Fruit fly (Drosophila melanogaster) whole organism, embryonic: ENCODE data around the gene ppk17.

Experiments
- Ada2b ChIP-seq: fragments of 200-800 bp; sonication (Bioruptor generic); IDR thresholded peaks from 2 replicates; pipeline ENCODE4 v1.3.6; 2022; ENCODE audit warnings: missing biosample characterization, missing genetic modification characterization
- Asciz ChIP-seq: fragments of 200-800 bp; sonication (Bioruptor generic); optimal IDR thresholded peaks from 2 replicates; lab custom pipeline; 2017; ENCODE audit warnings: missing biosample characterization, mild to moderate bottlenecking, missing genetic modification characterization, missing genetic modification reagents
- Atf-2 ChIP-seq: fragments of 200-800 bp; sonication (Bioruptor generic); optimal IDR thresholded peaks from 2 replicates; lab custom pipeline; 2016; ENCODE audit warnings: missing biosample characterization, missing genetic modification characterization
- Atf6 ChIP-seq: fragments of 200-800 bp; sonication (Bioruptor generic); IDR thresholded peaks from 2 replicates; pipeline ENCODE4 v1.3.6; 2022; ENCODE audit warnings: missing biosample characterization, missing genetic modification characterization
- CG10209 ChIP-seq: fragments of 200-800 bp; sonication (Bioruptor generic); optimal IDR thresholded peaks from 3 replicates; lab custom pipeline; 2017; ENCODE audit warnings: missing biosample characterization, mild to moderate bottlenecking, missing genetic modification characterization, missing genetic modification reagents
- CG10565 ChIP-seq: fragments of 200-800 bp; sonication (Bioruptor generic); optimal IDR thresholded peaks from 3 replicates; lab custom pipeline; 2016; ENCODE audit warnings: missing biosample characterization, mild to moderate bottlenecking, missing genetic modification characterization
- CG12155 ChIP-seq: fragments of 200-800 bp; sonication (Bioruptor generic); optimal IDR thresholded peaks from 3 replicates; lab custom pipeline; 2016; ENCODE audit warnings: missing biosample characterization, missing genetic modification characterization
- CG12219 ChIP-seq: fragments of 200-800 bp; sonication (Bioruptor generic); optimal IDR thresholded peaks from 3 replicates; lab custom pipeline; 2018; ENCODE audit warnings: missing biosample characterization, mild to moderate bottlenecking, missing genetic modification characterization
- CG12659 ChIP-seq: fragments of 200-800 bp; sonication (Bioruptor generic); optimal IDR thresholded peaks from 3 replicates; lab custom pipeline; 2017; ENCODE audit warnings: mild to moderate bottlenecking, missing biosample characterization, missing genetic modification reagents, missing genetic modification characterization
- CG13123 ChIP-seq: fragments of 200-800 bp; sonication (Bioruptor generic); optimal IDR thresholded peaks from 2 replicates; lab custom pipeline; 2016; ENCODE audit warnings: missing biosample characterization, missing genetic modification characterization
- CG13287 ChIP-seq: fragments of 200-800 bp; sonication (Bioruptor generic); IDR thresholded peaks from 2 replicates; pipeline ENCODE4 v1.3.6; 2022; ENCODE audit warnings: missing biosample characterization, missing genetic modification characterization; ENCODE audit not compliant: partially characterized antibody
- CG1647 ChIP-seq: fragments of 200-800 bp; sonication (Bioruptor generic); optimal IDR thresholded peaks from 3 replicates; lab custom pipeline; 2016; ENCODE audit warnings: missing biosample characterization, missing genetic modification characterization
- CG17361 ChIP-seq: fragments of 200-800 bp; sonication (Bioruptor generic); IDR thresholded peaks from 3 replicates; pipeline ENCODE4 v1.3.6; 2022; ENCODE audit warnings: missing biosample characterization, missing genetic modification characterization
- CG17385 ChIP-seq: fragments of 200-800 bp; sonication (Bioruptor generic); optimal IDR thresholded peaks from 3 replicates; lab custom pipeline; 2018; ENCODE audit warnings: missing biosample characterization, mild to moderate bottlenecking, missing genetic modification characterization
- CG17802 ChIP-seq: fragments of 200-800 bp; sonication (Bioruptor generic); optimal IDR thresholded peaks from 2 replicates; lab custom pipeline; 2018; ENCODE audit warnings: missing biosample characterization, mild to moderate bottlenecking, missing genetic modification characterization, moderate library complexity
- CG18599 ChIP-seq: fragments of 200-800 bp; sonication (Bioruptor generic); optimal IDR thresholded peaks from 3 replicates; lab custom pipeline; 2017; ENCODE audit warnings: missing biosample characterization, missing genetic modification characterization, mild to moderate bottlenecking, moderate library complexity, missing genetic modification reagents
- CG3847 ChIP-seq: fragments of 200-800 bp; sonication (Bioruptor generic); IDR thresholded peaks from 2 replicates; pipeline ENCODE4 v1.3.6; 2022; ENCODE audit warnings: missing biosample characterization, missing genetic modification characterization
- CG4282 ChIP-seq: fragments of 200-800 bp; sonication (Bioruptor generic); optimal IDR thresholded peaks from 2 replicates; lab custom pipeline; 2016; ENCODE audit warnings: missing biosample characterization, missing genetic modification characterization
- CG4360 ChIP-seq: fragments of 200-800 bp; sonication (Bioruptor generic); IDR thresholded peaks from 2 replicates; pipeline ENCODE4 v1.3.6; 2022; ENCODE audit warnings: missing biosample characterization, missing genetic modification characterization
- CG8281 ChIP-seq: fragments of 200-800 bp; sonication (Bioruptor generic); optimal IDR thresholded peaks from 2 replicates; lab custom pipeline; 2018; ENCODE audit warnings: missing biosample characterization, mild to moderate bottlenecking, missing genetic modification characterization, moderate library complexity
- CG9727 ChIP-seq: fragments of 200-800 bp; sonication (Bioruptor generic); optimal IDR thresholded peaks from 3 replicates; lab custom pipeline; 2017; ENCODE audit warnings: missing biosample characterization, mild to moderate bottlenecking, missing genetic modification characterization
- CTCF ChIP-seq: fragments of 200-800 bp; sonication (Bioruptor generic); optimal IDR thresholded peaks from 2 replicates; lab custom pipeline; 2017; ENCODE audit warnings: missing biosample characterization, mild to moderate bottlenecking, missing genetic modification characterization, moderate library complexity
- Dfd ChIP-seq, 2 experiments: fragments of >200 bp; optimal IDR thresholded peaks; 2 replicates each; lab custom pipeline; 2017; ENCODE audit warnings: missing biosample characterization in 2 of 2, missing genetic modification characterization in 2 of 2
- E2f2 ChIP-seq: fragments of 200-800 bp; sonication (Bioruptor generic); IDR thresholded peaks from 2 replicates; pipeline ENCODE4 v1.3.6; 2022; ENCODE audit warnings: missing biosample characterization, missing genetic modification characterization
- Hand ChIP-seq: fragments of 200-800 bp; sonication (Bioruptor generic); optimal IDR thresholded peaks from 2 replicates; lab custom pipeline; 2017; ENCODE audit warnings: mild to moderate bottlenecking, missing biosample characterization, missing genetic modification reagents, missing genetic modification characterization
- Neu2 ChIP-seq: fragments of 200-800 bp; sonication (Bioruptor generic); optimal IDR thresholded peaks from 3 replicates; lab custom pipeline; 2016; ENCODE audit warnings: missing biosample characterization, missing genetic modification characterization, borderline replicate concordance
- Ravus ChIP-seq: fragments of 200-800 bp; sonication (Bioruptor generic); IDR thresholded peaks from 2 replicates; pipeline ENCODE4 v1.3.6; 2022; ENCODE audit warnings: missing biosample characterization, missing genetic modification characterization
- Trl ChIP-seq, 3 experiments: fragments of >200 bp in 2 of 3; fragments of 200-800 bp in 1 of 3; sonication (Bioruptor generic) in 1 of 3; optimal IDR thresholded peaks; 2 replicates in 1 of 3; 3 replicates in 2 of 3; lab custom pipeline; 2016 to 2017; ENCODE audit warnings: missing biosample characterization in 1 of 3, missing genetic modification characterization in 1 of 3
- Xrp1 ChIP-seq: fragments of 200-800 bp; sonication (Bioruptor generic); IDR thresholded peaks from 2 replicates; pipeline ENCODE4 v1.3.6; 2022; ENCODE audit warnings: missing biosample characterization, missing genetic modification characterization
- bcd ChIP-seq: fragments of 200-800 bp; sonication (Bioruptor generic); optimal IDR thresholded peaks from 2 replicates; lab custom pipeline; 2017; ENCODE audit warnings: missing biosample characterization, mild to moderate bottlenecking, missing genetic modification characterization
- bsh ChIP-seq, 2 experiments: fragments of 200-800 bp; sonication (Bioruptor generic); optimal IDR thresholded peaks; 2 replicates each; lab custom pipeline; 2017 to 2018; ENCODE audit warnings: mild to moderate bottlenecking in 2 of 2, missing biosample characterization in 2 of 2, missing genetic modification characterization in 2 of 2, moderate library complexity in 1 of 2
- chinmo ChIP-seq: fragments of 200-800 bp; sonication (Bioruptor generic); IDR thresholded peaks from 4 replicates; pipeline ENCODE4 v1.3.6; 2022; ENCODE audit warnings: missing biosample characterization, missing genetic modification characterization; ENCODE audit not compliant: partially characterized antibody
- cwo ChIP-seq: fragments of 200-800 bp; sonication (Bioruptor generic); optimal IDR thresholded peaks from 3 replicates; lab custom pipeline; 2017; ENCODE audit warnings: missing biosample characterization, missing genetic modification characterization, mild to moderate bottlenecking, moderate library complexity, missing genetic modification reagents
- dan ChIP-seq: fragments of 200-800 bp; sonication (Bioruptor generic); IDR thresholded peaks from 2 replicates; pipeline ENCODE4 v1.3.6; 2022; ENCODE audit warnings: missing biosample characterization, missing genetic modification characterization
- dimm ChIP-seq: fragments of 200-800 bp; sonication (Bioruptor generic); IDR thresholded peaks from 2 replicates; pipeline ENCODE4 v1.3.6; 2022; ENCODE audit warnings: missing biosample characterization, missing genetic modification characterization
- dysf ChIP-seq: fragments of 200-800 bp; sonication (Bioruptor generic); IDR thresholded peaks from 3 replicates; pipeline ENCODE4 v1.3.6; 2022; ENCODE audit warnings: missing biosample characterization, missing genetic modification characterization
- fd102C ChIP-seq: fragments of 200-800 bp; sonication (Bioruptor generic); optimal IDR thresholded peaks from 2 replicates; lab custom pipeline; 2018; ENCODE audit warnings: missing biosample characterization, mild to moderate bottlenecking, missing genetic modification characterization, moderate library complexity
- fd64A ChIP-seq: fragments of 200-800 bp; sonication (Bioruptor generic); optimal IDR thresholded peaks from 3 replicates; lab custom pipeline; 2018; ENCODE audit warnings: missing biosample characterization, mild to moderate bottlenecking, missing genetic modification characterization
- ftz-f1 ChIP-seq: fragments of 200-800 bp; sonication (Bioruptor generic); optimal IDR thresholded peaks from 2 replicates; lab custom pipeline; 2016; ENCODE audit warnings: missing biosample characterization, missing genetic modification characterization
- grn ChIP-seq: fragments of 200-800 bp; sonication (Bioruptor generic); optimal IDR thresholded peaks from 3 replicates; lab custom pipeline; 2017; ENCODE audit warnings: missing biosample characterization, missing genetic modification characterization
- hb ChIP-seq: fragments of 200-800 bp; sonication (Bioruptor generic); IDR thresholded peaks from 3 replicates; pipeline ENCODE4 v1.3.6; 2022; ENCODE audit warnings: missing biosample characterization, missing genetic modification characterization; ENCODE audit not compliant: partially characterized antibody
- hkb ChIP-seq, 2 experiments: fragments of 200-800 bp in 1 of 2; fragments of >200 bp in 1 of 2; sonication (Bioruptor generic) in 1 of 2; IDR thresholded peaks in 1 of 2; optimal IDR thresholded peaks in 1 of 2; 2 replicates each; pipeline versions ENCODE4 v1.3.6 to Lab custom; 2017 to 2022; ENCODE audit warnings: missing biosample characterization in 1 of 2, missing genetic modification characterization in 1 of 2
- lab ChIP-seq: fragments of 200-800 bp; sonication (Bioruptor generic); optimal IDR thresholded peaks from 3 replicates; lab custom pipeline; 2017; ENCODE audit warnings: missing biosample characterization, missing genetic modification characterization, mild to moderate bottlenecking, moderate library complexity, missing genetic modification reagents
- onecut ChIP-seq: fragments of 200-800 bp; sonication (Bioruptor generic); IDR thresholded peaks from 2 replicates; pipeline ENCODE4 v1.3.6; 2022; ENCODE audit warnings: missing biosample characterization, missing genetic modification characterization
- pb ChIP-seq: fragments of 200-800 bp; sonication (Bioruptor generic); optimal IDR thresholded peaks from 3 replicates; lab custom pipeline; 2016; ENCODE audit warnings: missing biosample characterization, missing genetic modification characterization
- run ChIP-seq: fragments of 200-800 bp; sonication (Bioruptor generic); optimal IDR thresholded peaks from 3 replicates; lab custom pipeline; 2018; ENCODE audit warnings: missing biosample characterization, mild to moderate bottlenecking, missing genetic modification characterization
- toy ChIP-seq: fragments of 200-800 bp; sonication (Bioruptor generic); IDR thresholded peaks from 2 replicates; pipeline ENCODE4 v1.3.6; 2022; ENCODE audit warnings: missing biosample characterization, missing genetic modification characterization
- trem ChIP-seq: fragments of 200-800 bp; optimal IDR thresholded peaks from 3 replicates; lab custom pipeline; 2019; ENCODE audit warnings: missing biosample characterization, mild to moderate bottlenecking, missing genetic modification characterization, moderate library complexity
- trh ChIP-seq: fragments of 200-800 bp; sonication (Bioruptor generic); optimal IDR thresholded peaks from 2 replicates; lab custom pipeline; 2016; ENCODE audit warnings: missing biosample characterization, missing genetic modification characterization
- tx ChIP-seq: fragments of 200-800 bp; sonication (Bioruptor generic); optimal IDR thresholded peaks from 2 replicates; lab custom pipeline; 2016; ENCODE audit warnings: missing biosample characterization, missing genetic modification characterization
- wor ChIP-seq: fragments of 200-800 bp; sonication (Bioruptor generic); IDR thresholded peaks from 2 replicates; pipeline ENCODE4 v1.3.6; 2022; ENCODE audit warnings: missing biosample characterization, missing genetic modification characterization

The ppk17 gene

DNA sequence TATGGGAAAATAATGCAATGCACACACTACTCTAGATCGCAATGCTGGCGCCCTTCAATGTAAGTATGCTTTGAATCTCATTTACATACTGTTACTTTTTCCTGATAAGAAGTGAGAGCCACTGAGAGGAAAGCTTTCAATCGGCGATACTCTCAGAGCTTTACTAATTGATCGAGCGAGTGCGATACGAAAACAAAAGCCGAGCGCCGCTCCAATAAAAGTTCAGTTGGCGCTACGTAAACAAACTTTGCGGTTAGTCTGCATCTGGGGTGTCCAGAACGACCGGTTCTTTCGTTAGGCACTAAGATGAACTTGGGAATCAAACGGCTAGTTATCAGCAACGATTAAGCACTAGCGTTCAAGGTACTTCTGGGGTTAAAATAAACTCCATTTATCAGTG is 31.0 kb upstream of the ppk17 start, which contains the start of gene CG17928 (continued):
- no peak for TF ChIP-seq CG9727
- TF ChIP-seq CG4360, result no peak
- TF ChIP-seq Ada2b (GFP tag; lab: Robert Waterston, UW), result no peak
- no peak for TF ChIP-seq Hand (GFP tag; lab: Kevin White, UChicago)
- no peak for TF ChIP-seq CG17385 (GFP tag; lab: Kevin White, UChicago)
- TF ChIP-seq CG8281 (tag; lab: Kevin White, UChicago), result no peak
- no peak for TF ChIP-seq hkb (optimal IDR thresholded peaks at IDR 0.05; lab: Kevin White, UChicago)
- no peak for TF ChIP-seq hkb (GFP tag; IDR thresholded peaks at IDR 0.05; lab: Robert Waterston, UW)
- TF ChIP-seq Atf6 (GFP tag; lab: Robert Waterston, UW), result no peak
- TF ChIP-seq cwo (GFP tag; lab: Kevin White, UChicago), result no peak
- no peak for TF ChIP-seq fd102C (GFP tag; lab: Kevin White, UChicago)
- no peak for TF ChIP-seq toy (GFP tag; lab: Robert Waterston, UW)
- TF ChIP-seq CG10209 (GFP tag; lab: Kevin White, UChicago), result no peak
- no peak for TF ChIP-seq Ravus (GFP tag; lab: Robert Waterston, UW)
- TF ChIP-seq wor (GFP tag; lab: Robert Waterston, UW), result no peak
- TF ChIP-seq CG13287 (GFP tag; lab: Robert Waterston, UW), result peak; percentile 10; the same call in 1 of the 2 replicates
- TF ChIP-seq CG17802 (tag; lab: Kevin White, UChicago), result no peak
- no peak for TF ChIP-seq fd64A (GFP tag; lab: Kevin White, UChicago)
- no peak for TF ChIP-seq Dfd (GFP tag; optimal IDR thresholded peaks at IDR 0.05; lab: Kevin White, UChicago)
- no peak for TF ChIP-seq dysf (GFP tag; lab: Robert Waterston, UW)
- TF ChIP-seq run (tag; lab: Kevin White, UChicago), result peak; percentile 67
- TF ChIP-seq trem (tag; lab: Kevin White, UChicago), result no peak
- no peak for TF ChIP-seq tx (GFP tag; lab: Kevin White, UChicago)
- TF ChIP-seq CG4282 (GFP tag; lab: Kevin White, UChicago), result no peak
- TF ChIP-seq pb (GFP tag; lab: Kevin White, UChicago), result no peak
- TF ChIP-seq Xrp1 (GFP tag; lab: Robert Waterston, UW), result no peak
- TF ChIP-seq Atf-2, result no peak
- no peak for TF ChIP-seq Asciz
- no peak for TF ChIP-seq onecut (GFP tag; lab: Robert Waterston, UW)
- TF ChIP-seq dan, result no peak
- no peak for TF ChIP-seq CG3847
- no peak for TF ChIP-seq CG10565
- TF ChIP-seq dimm (GFP tag; lab: Robert Waterston, UW), result no peak
- TF ChIP-seq E2f2 (GFP tag; lab: Robert Waterston, UW), result no peak
- no peak for TF ChIP-seq CG13123 (GFP tag; lab: Kevin White, UChicago)
- TF ChIP-seq bcd (GFP tag; lab: Kevin White, UChicago), result no peak
- no peak for TF ChIP-seq lab (GFP tag; lab: Kevin White, UChicago)
- no peak for TF ChIP-seq hb (GFP tag; lab: Robert Waterston, UW)
- no peak for TF ChIP-seq Neu2 (GFP tag; lab: Kevin White, UChicago)
- no peak for TF ChIP-seq CG1647 (GFP tag; lab: Kevin White, UChicago)
- TF ChIP-seq CG17361 (GFP tag; lab: Robert Waterston, UW), result no peak
- TF ChIP-seq CG12659 (GFP tag; lab: Kevin White, UChicago), result no peak
- no peak for TF ChIP-seq bsh (GFP tag; optimal IDR thresholded peaks at IDR 0.05; lab: Kevin White, UChicago)
- peak; percentile 58 to 78 for TF ChIP-seq Trl (optimal IDR thresholded peaks at IDR 0.05; lab: Kevin White, UChicago)
- no peak for TF ChIP-seq Trl (GFP tag; optimal IDR thresholded peaks at IDR 0.05; lab: Kevin White, UChicago)
- peak; percentile 77; the same call in 1 of the 4 replicates for TF ChIP-seq chinmo (GFP tag; lab: Robert Waterston, UW)
- peak; percentile 47 for TF ChIP-seq grn (GFP tag; lab: Kevin White, UChicago)
- TF ChIP-seq ftz-f1 (GFP tag; lab: Kevin White, UChicago), result peak; percentile 70
- TF ChIP-seq trh (GFP tag; lab: Kevin White, UChicago), result no peak
- TF ChIP-seq CG12219 (GFP tag; lab: Kevin White, UChicago), result no peak
- no peak for TF ChIP-seq CG18599
- TF ChIP-seq CG12155, result peak; percentile 10
- TF ChIP-seq CTCF (GFP tag; lab: Kevin White, UChicago), result peak; percentile 9
